Worm (Caenorhabditis elegans): Measurements from ENCODE around the gene capg-2.

Gene capg-2

ce11 chrV:12316076-12316475, 44.4 kb downstream of the capg-2 start:
- TF ChIP-seq tbx-2 (tag; optimal IDR thresholded peaks at IDR 0.05) (no peak), nhr-28 (tag; optimal IDR thresholded peaks at IDR 0.05) (no peak), aly-2 (tag; optimal IDR thresholded peaks at IDR 0.05) (no peak)

- TF ChIP-seq ceh-28 (tag; optimal IDR thresholded peaks at IDR 0.05) (no peak), elt-3 (tag; optimal IDR thresholded peaks at IDR 0.05) (no peak), nhr-43 (tag; optimal IDR thresholded peaks at IDR 0.05; ENCODE audit: poor library complexity, severe bottlenecking) (no peak), nhr-28 (tag; optimal IDR thresholded peaks at IDR 0.05) (no peak), snpc-4 (tag; optimal IDR thresholded peaks at IDR 0.05) (no peak)
Observed at ce11 chrV:12317080-12317479, 45.4 kb downstream of the capg-2 start, which contains the start of gene R04F11.3. TSS of gene R04F11.3 (minus strand) at chrV:12317180.

ce11 chrV:12317894-12318553, 46.4 kb downstream of the capg-2 start, which contains the start of the genes R04F11.5 and R04F11.2:
TSS of gene R04F11.5 (minus strand) at chrV:12318019.
TSS of gene R04F11.2 (plus strand) at chrV:12318381.
- no peak for TF ChIP-seq skn-1 (tag; optimal IDR thresholded peaks at IDR 0.05)
- no peak for TF ChIP-seq mdl-1 (tag; optimal IDR thresholded peaks at IDR 0.05)
- no peak for TF ChIP-seq nhr-28 (tag; optimal IDR thresholded peaks at IDR 0.05)
- peak; percentile 85 for TF ChIP-seq hmg-11 (tag; optimal IDR thresholded peaks at IDR 0.05)
- no peak for TF ChIP-seq mml-1 (tag; optimal IDR thresholded peaks at IDR 0.05)
- no peak for TF ChIP-seq unc-39 (tag; optimal IDR thresholded peaks at IDR 0.05)
- TF ChIP-seq nfya-1 (tag; optimal IDR thresholded peaks at IDR 0.05; ENCODE audit: insufficient read depth), result peak; percentile 94
- peak; percentile 81 for TF ChIP-seq snpc-4 (tag; optimal IDR thresholded peaks at IDR 0.05)
- peak in 1 of 2 experiments; percentile 4 for TF ChIP-seq eor-1 (tag; optimal IDR thresholded peaks at IDR 0.05)
- TF ChIP-seq lin-15B (tag; optimal IDR thresholded peaks at IDR 0.05), result peak; percentile 86
- peak; percentile 41 for TF ChIP-seq ceh-28 (tag; optimal IDR thresholded peaks at IDR 0.05)
- TF ChIP-seq nhr-23 (tag; optimal IDR thresholded peaks at IDR 0.05), result no peak
- peak; percentile 79 for TF ChIP-seq lin-39 (tag; optimal IDR thresholded peaks at IDR 0.05)
- peak; percentile 93 for TF ChIP-seq pha-4 (tag; optimal IDR thresholded peaks at IDR 0.05)
- TF ChIP-seq ama-1 (optimal IDR thresholded peaks at IDR 0.05), result peak; percentile 51
- peak; percentile 90 for TF ChIP-seq egl-5 (tag; optimal IDR thresholded peaks at IDR 0.05)
- peak; percentile 45 for TF ChIP-seq elt-1 (tag; optimal IDR thresholded peaks at IDR 0.05)
- TF ChIP-seq R02D3.7 (tag; optimal IDR thresholded peaks at IDR 0.05), result peak; percentile 41
- TF ChIP-seq elt-2 (tag; optimal IDR thresholded peaks at IDR 0.05), result peak; percentile 50
- peak; percentile 80 for TF ChIP-seq nhr-25 (tag; optimal IDR thresholded peaks at IDR 0.05)
- TF ChIP-seq nhr-43 (tag; optimal IDR thresholded peaks at IDR 0.05; ENCODE audit: poor library complexity, severe bottlenecking), result peak; percentile 14
- TF ChIP-seq fkh-10 (GFP tag; optimal IDR thresholded peaks at IDR 0.05), result no peak
- TF ChIP-seq ceh-82 (tag; optimal IDR thresholded peaks at IDR 0.05), result no peak

ce11 chrV:12320274-12320839, 48.7 kb downstream of the capg-2 start:
- peak; percentile 59 for TF ChIP-seq nhr-43 (tag; optimal IDR thresholded peaks at IDR 0.05; ENCODE audit: poor library complexity, severe bottlenecking)
- TF ChIP-seq snpc-4 (tag; optimal IDR thresholded peaks at IDR 0.05), result no peak
- no peak for TF ChIP-seq aly-2 (tag; optimal IDR thresholded peaks at IDR 0.05)
- TF ChIP-seq lsy-12 (tag; optimal IDR thresholded peaks at IDR 0.05), result peak; percentile 29

Data from whole organism, L3 larva.